Worm (Caenorhabditis elegans): ENCODE data around the gene F16H6.8.

DNA sequence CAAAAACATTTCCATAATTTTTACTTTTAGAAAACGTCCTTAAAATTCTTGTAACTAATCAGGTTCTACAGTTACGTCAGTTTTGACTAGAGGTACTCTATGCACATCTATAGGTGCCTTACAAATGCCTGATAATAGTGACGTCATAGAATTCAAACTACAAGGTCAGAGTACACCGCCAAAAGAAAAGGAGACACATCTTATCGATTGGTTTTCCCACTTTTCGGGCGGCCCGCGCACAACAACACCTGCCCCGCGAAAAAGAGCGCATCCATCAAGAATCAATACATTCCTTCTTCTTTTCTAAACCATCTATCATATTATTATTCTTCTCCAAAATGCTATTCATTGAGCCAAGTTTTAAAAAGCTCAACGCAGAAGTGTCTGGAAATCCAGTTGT is 36.4 kb downstream of the F16H6.8 start, which contains the start of gene C31G12.1:
- TF ChIP-seq ztf-11 (tag; optimal IDR thresholded peaks at IDR 0.05): no peak
- TF ChIP-seq nhr-237 (tag; optimal IDR thresholded peaks at IDR 0.05): no peak
- no peak for TF ChIP-seq unc-39 (tag; optimal IDR thresholded peaks at IDR 0.05)
- no peak for TF ChIP-seq pha-4 (tag; optimal IDR thresholded peaks at IDR 0.05)

Measured in whole organism, mixed stage, embryonic.